Worm (Caenorhabditis elegans): ENCODE results near the gene gsp-2.

ce11 chrIII:7378522-7378921 is 42.1 kb downstream of the gsp-2 start:
- TF ChIP-seq efl-1 (GFP tag; optimal IDR thresholded peaks at IDR 0.05) (no peak), sdz-38 (tag; optimal IDR thresholded peaks at IDR 0.05) (no peak), cebp-2 (GFP tag; IDR thresholded peaks at IDR 0.05) (no peak), unc-62 (GFP tag; optimal IDR thresholded peaks at IDR 0.05) (no peak), bed-1 (GFP tag; IDR thresholded peaks at IDR 0.05) (no peak), zfh-2 (GFP tag; conservative IDR thresholded peaks at IDR 0.05) (no peak), snpc-1.3 (tag; optimal IDR thresholded peaks at IDR 0.05; ENCODE audit: insufficient read depth) (no peak), snpc-4 (GFP tag; optimal IDR thresholded peaks at IDR 0.05) (no peak), snpc-4 (tag; optimal IDR thresholded peaks at IDR 0.05) (no peak), F49E8.2 (tag; optimal IDR thresholded peaks at IDR 0.05; ENCODE audit: insufficient read depth) (no peak)
